Worm (Caenorhabditis elegans): ENCODE results near the gene eef-1B.1.

DNA sequence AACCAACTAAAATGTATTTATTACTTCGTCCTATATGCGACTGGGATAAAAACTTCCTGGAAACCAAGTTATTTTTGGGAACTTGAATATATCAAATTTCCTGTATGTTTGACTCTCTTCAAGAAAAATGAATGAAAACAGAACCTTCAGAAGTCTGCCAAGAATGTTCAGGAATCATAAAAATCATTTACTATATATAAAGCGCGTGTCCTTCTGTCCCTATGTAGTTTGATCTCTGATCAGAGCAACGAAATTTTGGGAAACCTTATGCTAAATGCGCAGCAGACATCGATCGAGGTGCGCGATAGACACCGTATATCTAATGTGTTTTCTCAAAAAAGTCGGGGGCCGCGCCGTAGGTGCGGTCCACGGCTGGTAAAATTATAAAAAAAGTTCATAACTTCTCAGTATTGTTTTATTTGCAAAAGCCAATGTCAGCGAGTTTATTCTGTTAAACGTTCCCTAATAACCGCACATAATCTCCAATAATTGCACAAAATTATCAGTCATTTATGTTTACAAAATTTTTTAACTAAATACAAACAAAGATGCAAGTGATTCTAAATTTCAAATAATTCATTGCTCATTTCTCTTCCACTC is 24.4 kb upstream of the eef-1B.1 start:
- TF ChIP-seq W03F9.2 (tag; optimal IDR thresholded peaks at IDR 0.05) (no peak), him-1 (tag; optimal IDR thresholded peaks at IDR 0.05) (no peak)
